Fruit fly (Drosophila melanogaster) whole organism, embryonic: ENCODE measurements around the gene CG34417.

Source experiments
- ATbp ChIP-seq: fragments of 200-800 bp; sonication (Bioruptor generic); optimal IDR thresholded peaks from 2 replicates; lab custom pipeline; 2017; ENCODE audit warnings: missing biosample characterization, mild to moderate bottlenecking, missing genetic modification characterization, missing genetic modification reagents
- Aef1 ChIP-seq: fragments of 200-800 bp; sonication (Bioruptor generic); IDR thresholded peaks from 3 replicates; pipeline ENCODE4 v1.3.6; 2022; ENCODE audit warnings: missing biosample characterization, missing genetic modification characterization
- CG10565 ChIP-seq: fragments of 200-800 bp; sonication (Bioruptor generic); optimal IDR thresholded peaks from 3 replicates; lab custom pipeline; 2016; ENCODE audit warnings: missing biosample characterization, mild to moderate bottlenecking, missing genetic modification characterization
- CG10979 ChIP-seq: fragments of 200-800 bp; sonication (Bioruptor generic); optimal IDR thresholded peaks from 2 replicates; lab custom pipeline; 2018; ENCODE audit warnings: missing biosample characterization, mild to moderate bottlenecking, missing genetic modification characterization, moderate library complexity
- CG11398 ChIP-seq: fragments of 200-800 bp; sonication (Bioruptor generic); optimal IDR thresholded peaks from 2 replicates; lab custom pipeline; 2016; ENCODE audit warnings: missing biosample characterization, missing genetic modification characterization
- CG12659 ChIP-seq: fragments of 200-800 bp; sonication (Bioruptor generic); optimal IDR thresholded peaks from 3 replicates; lab custom pipeline; 2017; ENCODE audit warnings: mild to moderate bottlenecking, missing biosample characterization, missing genetic modification reagents, missing genetic modification characterization
- CG14965 ChIP-seq: fragments of 200-800 bp; sonication (Bioruptor generic); optimal IDR thresholded peaks from 2 replicates; lab custom pipeline; 2016; ENCODE audit warnings: missing biosample characterization, missing genetic modification characterization, borderline replicate concordance
- CG1647 ChIP-seq: fragments of 200-800 bp; sonication (Bioruptor generic); optimal IDR thresholded peaks from 3 replicates; lab custom pipeline; 2016; ENCODE audit warnings: missing biosample characterization, missing genetic modification characterization
- CG17385 ChIP-seq: fragments of 200-800 bp; sonication (Bioruptor generic); optimal IDR thresholded peaks from 3 replicates; lab custom pipeline; 2018; ENCODE audit warnings: missing biosample characterization, mild to moderate bottlenecking, missing genetic modification characterization
- CG18764 ChIP-seq: fragments of 200-800 bp; sonication (Bioruptor generic); optimal IDR thresholded peaks from 3 replicates; lab custom pipeline; 2016; ENCODE audit warnings: missing biosample characterization, missing genetic modification characterization
- CG30403 ChIP-seq: fragments of 200-800 bp; sonication (Bioruptor generic); optimal IDR thresholded peaks from 3 replicates; lab custom pipeline; 2016; ENCODE audit warnings: missing biosample characterization, missing genetic modification characterization
- CG34224 ChIP-seq: fragments of 200-800 bp; sonication (Bioruptor generic); IDR thresholded peaks from 3 replicates; pipeline ENCODE4 v1.3.6; 2022; ENCODE audit warnings: missing biosample characterization, missing genetic modification characterization; ENCODE audit not compliant: partially characterized antibody
- CG34422 ChIP-seq: fragments of 200-800 bp; sonication (Bioruptor generic); IDR thresholded peaks from 3 replicates; pipeline ENCODE4 v1.3.6; 2022; ENCODE audit warnings: missing biosample characterization, missing genetic modification characterization
- CG6654 ChIP-seq: fragments of 200-800 bp; sonication (Bioruptor generic); optimal IDR thresholded peaks from 2 replicates; lab custom pipeline; 2017; ENCODE audit warnings: missing biosample characterization, mild to moderate bottlenecking, missing genetic modification characterization
- CG7372 ChIP-seq: fragments of 200-800 bp; sonication (Bioruptor generic); IDR thresholded peaks from 2 replicates; pipeline ENCODE4 v1.3.6; 2022; ENCODE audit warnings: missing biosample characterization, missing genetic modification characterization
- CG7928 ChIP-seq: fragments of 200-800 bp; sonication (Bioruptor generic); optimal IDR thresholded peaks from 2 replicates; lab custom pipeline; 2017; ENCODE audit warnings: missing biosample characterization, mild to moderate bottlenecking, missing genetic modification characterization
- CG8281 ChIP-seq: fragments of 200-800 bp; sonication (Bioruptor generic); optimal IDR thresholded peaks from 2 replicates; lab custom pipeline; 2018; ENCODE audit warnings: missing biosample characterization, mild to moderate bottlenecking, missing genetic modification characterization, moderate library complexity
- CG9437 ChIP-seq: fragments of 200-800 bp; sonication (Bioruptor generic); optimal IDR thresholded peaks from 2 replicates; lab custom pipeline; 2018; ENCODE audit warnings: missing biosample characterization, mild to moderate bottlenecking, missing genetic modification characterization
- Dbx ChIP-seq: fragments of 200-800 bp; sonication (Bioruptor generic); IDR thresholded peaks from 3 replicates; pipeline ENCODE4 v1.3.6; 2022; ENCODE audit warnings: missing biosample characterization, missing genetic modification characterization
- Dip3 ChIP-seq: fragments of 200-800 bp; sonication (Bioruptor generic); optimal IDR thresholded peaks from 3 replicates; lab custom pipeline; 2016; ENCODE audit warnings: missing biosample characterization, missing genetic modification characterization
- Fer2 ChIP-seq: fragments of 200-800 bp; sonication (Bioruptor generic); optimal IDR thresholded peaks from 2 replicates; lab custom pipeline; 2018; ENCODE audit warnings: missing biosample characterization, mild to moderate bottlenecking, missing genetic modification characterization, moderate library complexity
- Hsf ChIP-seq: fragments of 200-800 bp; sonication (Bioruptor generic); optimal IDR thresholded peaks from 3 replicates; lab custom pipeline; 2016; ENCODE audit warnings: missing biosample characterization, missing genetic modification characterization
- MBD-R2 ChIP-seq: fragments of 200-800 bp; sonication (Bioruptor generic); IDR thresholded peaks from 2 replicates; pipeline ENCODE4 v1.3.6; 2022; ENCODE audit warnings: missing biosample characterization, missing genetic modification characterization
- Oaz ChIP-seq: fragments of 200-800 bp; sonication (Bioruptor generic); IDR thresholded peaks from 2 replicates; pipeline ENCODE4 v1.3.6; 2022; ENCODE audit warnings: missing biosample characterization, missing genetic modification characterization
- PHDP ChIP-seq: fragments of 200-800 bp; sonication (Bioruptor generic); optimal IDR thresholded peaks from 3 replicates; lab custom pipeline; 2018; ENCODE audit warnings: missing biosample characterization, mild to moderate bottlenecking, missing genetic modification characterization, moderate library complexity
- Usf ChIP-seq: fragments of 200-800 bp; sonication (Bioruptor generic); optimal IDR thresholded peaks from 2 replicates; lab custom pipeline; 2017; ENCODE audit warnings: missing genotype, missing biosample characterization, missing genetic modification characterization
- abd-A ChIP-seq: fragments of 200-800 bp; sonication (Bioruptor generic); optimal IDR thresholded peaks from 3 replicates; lab custom pipeline; 2019; ENCODE audit warnings: missing biosample characterization, mild to moderate bottlenecking, missing genetic modification characterization, moderate library complexity
- amos ChIP-seq: fragments of 200-800 bp; sonication (Bioruptor generic); IDR thresholded peaks from 2 replicates; pipeline ENCODE4 v1.3.6; 2022; ENCODE audit warnings: missing biosample characterization, missing genetic modification characterization; ENCODE audit not compliant: partially characterized antibody
- cato ChIP-seq: fragments of 200-800 bp; sonication (Bioruptor generic); optimal IDR thresholded peaks from 2 replicates; lab custom pipeline; 2016; ENCODE audit warnings: missing biosample characterization, missing genetic modification characterization, borderline replicate concordance
- cg ChIP-seq: fragments of 200-800 bp; sonication (Bioruptor generic); optimal IDR thresholded peaks from 3 replicates; lab custom pipeline; 2019; ENCODE audit warnings: missing biosample characterization, mild to moderate bottlenecking, missing genetic modification characterization, moderate library complexity
- ci ChIP-seq: fragments of 200-800 bp; sonication (Bioruptor generic); IDR thresholded peaks from 3 replicates; pipeline ENCODE4 v1.3.6; 2022; ENCODE audit warnings: missing biosample characterization, missing genetic modification characterization
- cwo ChIP-seq: fragments of 200-800 bp; sonication (Bioruptor generic); optimal IDR thresholded peaks from 3 replicates; lab custom pipeline; 2017; ENCODE audit warnings: missing biosample characterization, missing genetic modification characterization, mild to moderate bottlenecking, moderate library complexity, missing genetic modification reagents
- dmrt99B ChIP-seq: fragments of 200-800 bp; sonication (Bioruptor generic); optimal IDR thresholded peaks from 2 replicates; lab custom pipeline; 2018; ENCODE audit warnings: missing biosample characterization, mild to moderate bottlenecking, missing genetic modification characterization, moderate library complexity
- dysf ChIP-seq: fragments of 200-800 bp; sonication (Bioruptor generic); IDR thresholded peaks from 3 replicates; pipeline ENCODE4 v1.3.6; 2022; ENCODE audit warnings: missing biosample characterization, missing genetic modification characterization
- emc ChIP-seq: fragments of 200-800 bp; sonication (Bioruptor generic); optimal IDR thresholded peaks from 2 replicates; lab custom pipeline; 2016; ENCODE audit warnings: missing biosample characterization, missing genetic modification characterization
- fd102C ChIP-seq: fragments of 200-800 bp; sonication (Bioruptor generic); optimal IDR thresholded peaks from 2 replicates; lab custom pipeline; 2018; ENCODE audit warnings: missing biosample characterization, mild to moderate bottlenecking, missing genetic modification characterization, moderate library complexity
- hb ChIP-seq: fragments of 200-800 bp; sonication (Bioruptor generic); IDR thresholded peaks from 3 replicates; pipeline ENCODE4 v1.3.6; 2022; ENCODE audit warnings: missing biosample characterization, missing genetic modification characterization; ENCODE audit not compliant: partially characterized antibody
- insv ChIP-seq, 2 experiments: fragments of 200-800 bp; sonication (Bioruptor generic); optimal IDR thresholded peaks; 3 replicates each; lab custom pipeline; 2016 to 2018; ENCODE audit warnings: missing biosample characterization in 2 of 2, missing genetic modification characterization in 2 of 2
- jigr1 ChIP-seq: fragments of 200-800 bp; sonication (Bioruptor generic); IDR thresholded peaks from 3 replicates; pipeline ENCODE4 v1.3.6; 2022; ENCODE audit warnings: missing biosample characterization, missing genetic modification characterization
- lbe ChIP-seq: fragments of 200-800 bp; sonication (Bioruptor generic); optimal IDR thresholded peaks from 2 replicates; lab custom pipeline; 2016; ENCODE audit warnings: missing biosample characterization, mild to moderate bottlenecking, missing genetic modification characterization
- oc ChIP-seq: fragments of 200-800 bp; sonication (Bioruptor generic); optimal IDR thresholded peaks from 2 replicates; lab custom pipeline; 2018; ENCODE audit warnings: missing biosample characterization, mild to moderate bottlenecking, missing genetic modification characterization, moderate library complexity
- odd ChIP-seq: fragments of 200-800 bp; sonication (Bioruptor generic); optimal IDR thresholded peaks from 2 replicates; lab custom pipeline; 2017; ENCODE audit warnings: missing biosample characterization, mild to moderate bottlenecking, missing genetic modification characterization
- p53 ChIP-seq: fragments of 200-800 bp; sonication (Bioruptor generic); optimal IDR thresholded peaks from 2 replicates; lab custom pipeline; 2016; ENCODE audit warnings: missing biosample characterization, missing genetic modification characterization
- pum ChIP-seq: fragments of 200-800 bp; sonication (Bioruptor generic); optimal IDR thresholded peaks from 2 replicates; lab custom pipeline; 2016; ENCODE audit warnings: missing biosample characterization, missing genetic modification characterization
- row ChIP-seq: fragments of 200-800 bp; sonication (Bioruptor generic); IDR thresholded peaks from 3 replicates; pipeline ENCODE4 v1.3.6; 2022; ENCODE audit warnings: missing biosample characterization, missing genetic modification characterization
- sd ChIP-seq: fragments of 200-800 bp; sonication (Bioruptor generic); optimal IDR thresholded peaks from 3 replicates; lab custom pipeline; 2018; ENCODE audit warnings: missing biosample characterization, mild to moderate bottlenecking, missing genetic modification characterization, moderate library complexity
- sim ChIP-seq: fragments of 200-800 bp; sonication (Bioruptor generic); IDR thresholded peaks from 2 replicates; pipeline ENCODE4 v1.3.6; 2022; ENCODE audit warnings: missing biosample characterization, missing genetic modification characterization
- sna ChIP-seq: fragments of 200-800 bp; sonication (Bioruptor generic); IDR thresholded peaks from 2 replicates; pipeline ENCODE4 v1.3.6; 2022; ENCODE audit warnings: missing biosample characterization, missing genetic modification characterization; ENCODE audit not compliant: partially characterized antibody
- tio ChIP-seq: fragments of 200-800 bp; sonication (Bioruptor generic); optimal IDR thresholded peaks from 2 replicates; lab custom pipeline; 2017; ENCODE audit warnings: missing biosample characterization, missing genetic modification characterization, inconsistent platforms
- zf30C ChIP-seq: fragments of 200-800 bp; sonication (Bioruptor generic); optimal IDR thresholded peaks from 3 replicates; lab custom pipeline; 2018; ENCODE audit warnings: missing biosample characterization, mild to moderate bottlenecking, missing genetic modification characterization

Gene CG34417

dm6 chrX:6599233-6599632 is 58.7 kb downstream of the CG34417 start (continued):
- TF ChIP-seq dmrt99B (peak; percentile 91), p53 (GFP tag; lab: Kevin White, UChicago) (peak; percentile 65), fd102C (GFP tag; lab: Kevin White, UChicago) (no peak), pum (GFP tag; lab: Kevin White, UChicago) (peak; percentile 84), zf30C (GFP tag; lab: Kevin White, UChicago) (no peak), Aef1 (GFP tag; lab: Robert Waterston, UW) (peak; percentile 99), PHDP (no peak), CG6654 (GFP tag; lab: Kevin White, UChicago) (peak; percentile 43), CG8281 (tag; lab: Kevin White, UChicago) (peak; percentile 72), CG17385 (GFP tag; lab: Kevin White, UChicago) (peak; percentile 87), Fer2 (peak; percentile 81), jigr1 (peak; percentile 96), hb (no peak), insv (GFP tag; optimal IDR thresholded peaks at IDR 0.05; lab: Kevin White, UChicago) (no peak), sd (no peak), Hsf (GFP tag; lab: Kevin White, UChicago) (peak; percentile 30), CG12659 (GFP tag; lab: Kevin White, UChicago) (peak; percentile 26), CG34224 (GFP tag; lab: Robert Waterston, UW) (no peak), abd-A (no peak), CG14965 (GFP tag; lab: Kevin White, UChicago) (peak; percentile 45), CG18764 (GFP tag; lab: Kevin White, UChicago) (peak; percentile 83), sim (GFP tag; lab: Robert Waterston, UW) (peak; percentile 91), MBD-R2 (GFP tag; lab: Robert Waterston, UW) (peak; percentile 98), emc (GFP tag; lab: Kevin White, UChicago) (peak; percentile 74), ATbp (GFP tag; lab: Kevin White, UChicago) (peak; percentile 76), CG10979 (peak; percentile 80), ci (peak; percentile 90), CG10565 (peak; percentile 76), CG34422 (GFP tag; lab: Robert Waterston, UW) (peak; percentile 99), cwo (peak; percentile 87), amos (GFP tag; lab: Robert Waterston, UW) (peak; percentile 57), CG7928 (GFP tag; lab: Kevin White, UChicago) (peak; percentile 56), cato (GFP tag; lab: Kevin White, UChicago) (peak; percentile 70), Dbx (GFP tag; lab: Robert Waterston, UW) (peak; percentile 98), CG9437 (GFP tag; lab: Kevin White, UChicago) (no peak), sna (GFP tag; lab: Robert Waterston, UW) (no peak), oc (tag; lab: Kevin White, UChicago) (no peak), CG1647 (peak; percentile 84), odd (GFP tag; lab: Kevin White, UChicago) (no peak), Dip3 (GFP tag; lab: Kevin White, UChicago) (peak; percentile 95), Oaz (GFP tag; lab: Robert Waterston, UW) (peak; percentile 77), lbe (peak; percentile 93), CG11398 (GFP tag; lab: Kevin White, UChicago) (peak; percentile 69), CG7372 (GFP tag; lab: Robert Waterston, UW) (peak; percentile 98), tio (GFP tag; lab: Kevin White, UChicago) (no peak), dysf (GFP tag; lab: Robert Waterston, UW) (peak; percentile 94), row (GFP tag; lab: Robert Waterston, UW) (peak; percentile 87), Usf (GFP tag; lab: Kevin White, UChicago) (no peak), CG30403 (GFP tag; lab: Kevin White, UChicago) (peak; percentile 24), cg (GFP tag; lab: Kevin White, UChicago) (no peak)
